Worm (Caenorhabditis elegans) whole organism, L2 larva: ENCODE measurements around the gene T23F6.2.

Source experiments
- C34F6.9 ChIP-seq: fragments of 150-350 bp; optimal IDR thresholded peaks from 2 replicates; lab custom pipeline; 2014; ENCODE audit warnings: missing biosample characterization, missing genetic modification characterization
- F13H6.1 ChIP-seq: sonication (generic microtip); optimal IDR thresholded peaks from 2 replicates; lab custom pipeline; 2016; ENCODE audit warnings: missing genetic modification characterization, missing compliant biosample characterization
- R02D3.7 ChIP-seq: fragments of 150-350 bp; optimal IDR thresholded peaks from 2 replicates; lab custom pipeline; 2014; ENCODE audit warnings: missing biosample characterization, missing genetic modification characterization
- Y55F3AM.14 ChIP-seq: fragments of 200-800 bp; sonication (Bioruptor generic); optimal IDR thresholded peaks from 2 replicates; lab custom pipeline; 2018; ENCODE audit warnings: mild to moderate bottlenecking, missing genetic modification characterization, missing compliant biosample characterization
- ZK546.5 ChIP-seq: sonication (generic microtip); optimal IDR thresholded peaks from 2 replicates; lab custom pipeline; 2017; ENCODE audit warnings: missing biosample characterization, missing genetic modification characterization
- alr-1 ChIP-seq: fragments of 150-350 bp; optimal IDR thresholded peaks from 2 replicates; lab custom pipeline; 2014; ENCODE audit warnings: missing biosample characterization, missing genetic modification characterization
- aly-2 ChIP-seq: fragments of 150-350 bp; optimal IDR thresholded peaks from 2 replicates; lab custom pipeline; 2014; ENCODE audit warnings: missing biosample characterization, missing genetic modification characterization
- ama-1 ChIP-seq: fragments of 150-350 bp; optimal IDR thresholded peaks from 2 replicates; lab custom pipeline; 2018; ENCODE audit warnings: inconsistent platforms
- blmp-1 ChIP-seq: sonication (generic microtip); optimal IDR thresholded peaks from 2 replicates; lab custom pipeline; 2017; ENCODE audit warnings: missing genetic modification characterization, mild to moderate bottlenecking, missing compliant biosample characterization, antibody characterized with exemption, moderate library complexity; ENCODE audit not compliant: insufficient read depth
- ceh-16 ChIP-seq: fragments of 150-350 bp; optimal IDR thresholded peaks from 2 replicates; lab custom pipeline; 2014; ENCODE audit warnings: missing biosample characterization, missing genetic modification characterization
- ceh-82 ChIP-seq: fragments of 150-350 bp; optimal IDR thresholded peaks from 2 replicates; lab custom pipeline; 2014; ENCODE audit warnings: missing biosample characterization, missing genetic modification characterization
- crh-2 ChIP-seq: sonication (generic microtip); optimal IDR thresholded peaks from 2 replicates; lab custom pipeline; 2017; ENCODE audit warnings: missing biosample characterization, missing genetic modification characterization
- dmd-4 ChIP-seq: sonication (generic microtip); optimal IDR thresholded peaks from 2 replicates; lab custom pipeline; 2017; ENCODE audit warnings: missing biosample characterization, missing genetic modification characterization
- egl-27 ChIP-seq: sonication (generic microtip); optimal IDR thresholded peaks from 3 replicates; lab custom pipeline; 2017; ENCODE audit warnings: missing biosample characterization, missing genetic modification reagents, missing genetic modification characterization
- elt-1 ChIP-seq: fragments of 150-350 bp; optimal IDR thresholded peaks from 2 replicates; lab custom pipeline; 2014; ENCODE audit warnings: missing biosample characterization, missing genetic modification characterization
- elt-3 ChIP-seq: sonication (generic microtip); optimal IDR thresholded peaks from 2 replicates; lab custom pipeline; 2017; ENCODE audit warnings: missing biosample characterization, missing genetic modification characterization
- fos-1 ChIP-seq: fragments of 150-350 bp; optimal IDR thresholded peaks from 2 replicates; lab custom pipeline; 2014; ENCODE audit warnings: missing biosample characterization, missing genetic modification characterization
- gmeb-1 ChIP-seq: fragments of 150-350 bp; optimal IDR thresholded peaks from 2 replicates; lab custom pipeline; 2014; ENCODE audit warnings: missing biosample characterization, missing genetic modification characterization
- lin-13 ChIP-seq: fragments of 150-350 bp; optimal IDR thresholded peaks from 2 replicates; lab custom pipeline; 2014; ENCODE audit warnings: missing biosample characterization, missing genetic modification reagents, missing genetic modification characterization
- lin-39 ChIP-seq: fragments of 150-350 bp; optimal IDR thresholded peaks from 2 replicates; lab custom pipeline; 2014; ENCODE audit warnings: missing biosample characterization, missing genetic modification reagents, missing genetic modification characterization
- lsy-2 ChIP-seq, 2 experiments: fragments of 150-350 bp in 1 of 2; sonication (generic microtip) in 1 of 2; optimal IDR thresholded peaks; 2 replicates each; lab custom pipeline; 2014 to 2017; ENCODE audit warnings: missing biosample characterization in 2 of 2, missing genetic modification characterization in 2 of 2
- mab-5 ChIP-seq: fragments of 150-350 bp; optimal IDR thresholded peaks from 2 replicates; lab custom pipeline; 2014; ENCODE audit warnings: missing biosample characterization, missing genetic modification characterization
- mbf-1 ChIP-seq: sonication (generic microtip); optimal IDR thresholded peaks from 2 replicates; lab custom pipeline; 2017; ENCODE audit warnings: missing biosample characterization, missing genetic modification characterization
- mdl-1 ChIP-seq, 2 experiments: fragments of 150-350 bp in 1 of 2; sonication (generic microtip) in 1 of 2; optimal IDR thresholded peaks; 2 replicates each; lab custom pipeline; 2017; ENCODE audit warnings: missing biosample characterization in 2 of 2, missing genetic modification characterization in 2 of 2
- nhr-10 ChIP-seq: sonication (generic microtip); optimal IDR thresholded peaks from 2 replicates; lab custom pipeline; 2017; ENCODE audit warnings: missing biosample characterization, missing genetic modification characterization
- nhr-11 ChIP-seq: fragments of 150-350 bp; optimal IDR thresholded peaks from 2 replicates; lab custom pipeline; 2014; ENCODE audit warnings: missing biosample characterization, missing genetic modification characterization
- nhr-12 ChIP-seq: fragments of 150-350 bp; optimal IDR thresholded peaks from 2 replicates; lab custom pipeline; 2014; ENCODE audit warnings: missing biosample characterization, missing genetic modification characterization
- nhr-129 ChIP-seq: fragments of 150-350 bp; optimal IDR thresholded peaks from 2 replicates; lab custom pipeline; 2014; ENCODE audit warnings: missing biosample characterization, missing genetic modification characterization
- nhr-21 ChIP-seq: fragments of 150-350 bp; optimal IDR thresholded peaks from 2 replicates; lab custom pipeline; 2014; ENCODE audit warnings: missing biosample characterization, missing genetic modification characterization
- nhr-23 ChIP-seq: fragments of 150-350 bp; optimal IDR thresholded peaks from 2 replicates; lab custom pipeline; 2014; ENCODE audit warnings: missing biosample characterization, missing genetic modification reagents, missing genetic modification characterization
- nhr-237 ChIP-seq: fragments of 150-350 bp; optimal IDR thresholded peaks from 2 replicates; lab custom pipeline; 2014; ENCODE audit warnings: missing biosample characterization, missing genetic modification characterization
- nhr-25 ChIP-seq: fragments of 150-350 bp; sonication (generic microtip); optimal IDR thresholded peaks from 3 replicates; lab custom pipeline; 2014; ENCODE audit warnings: missing biosample characterization, missing genetic modification characterization
- nhr-6 ChIP-seq: fragments of 150-350 bp; optimal IDR thresholded peaks from 2 replicates; lab custom pipeline; 2014; ENCODE audit warnings: missing biosample characterization, missing genetic modification characterization
- nhr-77 ChIP-seq: fragments of 150-350 bp; optimal IDR thresholded peaks from 2 replicates; lab custom pipeline; 2014; ENCODE audit warnings: missing biosample characterization, missing genetic modification characterization
- peb-1 ChIP-seq: fragments of 150-350 bp; optimal IDR thresholded peaks from 2 replicates; lab custom pipeline; 2014; ENCODE audit warnings: missing biosample characterization, missing genetic modification characterization
- sem-4 ChIP-seq: fragments of 150-350 bp; optimal IDR thresholded peaks from 2 replicates; lab custom pipeline; 2014; ENCODE audit warnings: missing biosample characterization, missing genetic modification reagents, missing genetic modification characterization
- skn-1 ChIP-seq: sonication (generic microtip); optimal IDR thresholded peaks from 2 replicates; lab custom pipeline; 2017; ENCODE audit warnings: missing biosample characterization, missing genetic modification characterization
- sma-3 ChIP-seq: sonication (generic microtip); optimal IDR thresholded peaks from 2 replicates; lab custom pipeline; 2016; ENCODE audit warnings: missing genetic modification reagents, missing genetic modification characterization, missing compliant biosample characterization
- snpc-4 ChIP-seq: fragments of 150-350 bp; optimal IDR thresholded peaks from 2 replicates; lab custom pipeline; 2014; ENCODE audit warnings: missing biosample characterization, missing genetic modification characterization
- unc-39 ChIP-seq: fragments of 150-350 bp; optimal IDR thresholded peaks from 2 replicates; lab custom pipeline; 2014; ENCODE audit warnings: missing biosample characterization, missing genetic modification characterization
- unc-55 ChIP-seq: fragments of 150-350 bp; sonication (generic microtip); optimal IDR thresholded peaks from 3 replicates; lab custom pipeline; 2014; ENCODE audit warnings: missing biosample characterization, missing genetic modification reagents, missing genetic modification characterization
- unc-62 ChIP-seq: fragments of 150-350 bp; optimal IDR thresholded peaks from 2 replicates; lab custom pipeline; 2014; ENCODE audit warnings: missing biosample characterization, missing genetic modification reagents, missing genetic modification characterization
- zag-1 ChIP-seq: fragments of 150-350 bp; optimal IDR thresholded peaks from 2 replicates; lab custom pipeline; 2014; ENCODE audit warnings: missing biosample characterization, missing genetic modification characterization
- ztf-1 ChIP-seq: fragments of 200-800 bp; sonication (Bioruptor generic); conservative IDR thresholded peaks from 2 replicates; pipeline ENCODE4 v1.3.6; 2022; ENCODE audit warnings: missing genetic modification characterization, missing compliant biosample characterization
- ztf-11 ChIP-seq: sonication (generic microtip); optimal IDR thresholded peaks from 2 replicates; lab custom pipeline; 2017; ENCODE audit warnings: missing biosample characterization, missing genetic modification characterization
- ztf-4 ChIP-seq: fragments of 150-350 bp; optimal IDR thresholded peaks from 2 replicates; lab custom pipeline; 2014; ENCODE audit warnings: missing biosample characterization, missing genetic modification characterization

The T23F6.2 gene

ce11 chrIV:12715947-12716382 lies 5.2 kb upstream of the T23F6.2 start (continued):
- TF ChIP-seq ztf-4 (tag; lab: Kevin White, UChicago) (no peak), nhr-23 (tag; lab: Kevin White, UChicago) (no peak), skn-1 (tag; lab: Kevin White, UChicago) (peak; percentile 38), nhr-77 (no peak), ceh-16 (tag; lab: Kevin White, UChicago) (no peak)

- TF ChIP-seq elt-3 (tag; lab: Kevin White, UChicago) (no peak), aly-2 (tag; lab: Kevin White, UChicago) (no peak), nhr-129 (tag; lab: Kevin White, UChicago) (no peak), nhr-237 (no peak), ceh-16 (tag; lab: Kevin White, UChicago) (no peak), lin-39 (tag; lab: Kevin White, UChicago) (no peak), nhr-21 (tag; lab: Kevin White, UChicago) (no peak), peb-1 (tag; lab: Kevin White, UChicago) (no peak), unc-55 (GFP tag; lab: Kevin White, UChicago) (no peak), F13H6.1 (tag; lab: Kevin White, UChicago) (no peak), nhr-12 (no peak), alr-1 (no peak), sem-4 (no peak), nhr-11 (tag; lab: Kevin White, UChicago) (no peak)
Measured at ce11 chrIV:12717531-12717930, 3.6 kb upstream of the T23F6.2 start, which contains the start of gene C27D8.1. Gene C27D8.1 (plus strand): TSS chrIV:12717831.

ce11 chrIV:12719664-12720063 lies 1.5 kb upstream of the T23F6.2 start, which contains the start of gene idpp-7:
Gene idpp-7 (plus strand): TSS chrIV:12719964.
- TF ChIP-seq Y55F3AM.14 (no peak), peb-1 (tag; lab: Kevin White, UChicago) (no peak), ceh-82 (no peak)

ce11 chrIV:12724641-12725040 lies 3.5 kb downstream of the T23F6.2 start, which contains the start of the genes T23F6.3 and rbd-1:
Gene T23F6.3 (minus strand): TSS chrIV:12724760.
Gene rbd-1 (plus strand): TSS chrIV:12724986.
- TF ChIP-seq peb-1 (tag; lab: Kevin White, UChicago) (no peak), unc-39 (tag; lab: Kevin White, UChicago) (no peak), egl-27 (tag; lab: Kevin White, UChicago) (peak; percentile 86), nhr-237 (peak; percentile 80), unc-55 (GFP tag; lab: Kevin White, UChicago) (peak; percentile 95), lin-39 (tag; lab: Kevin White, UChicago) (no peak), nhr-129 (tag; lab: Kevin White, UChicago) (peak; percentile 89), skn-1 (tag; lab: Kevin White, UChicago) (no peak), nhr-25 (tag; lab: Kevin White, UChicago) (peak; percentile 83), lsy-2 (tag; optimal IDR thresholded peaks at IDR 0.05; lab: Kevin White, UChicago) (peak; percentile 86 to 93), nhr-12 (peak; percentile 24), nhr-11 (tag; lab: Kevin White, UChicago) (no peak), snpc-4 (peak; percentile 76), crh-2 (tag; lab: Kevin White, UChicago) (peak; percentile 90), ceh-82 (peak; percentile 72), blmp-1 (tag; lab: Kevin White, UChicago) (no peak), mab-5 (tag; lab: Kevin White, UChicago) (peak; percentile 84), nhr-77 (no peak), ztf-1 (no peak), fos-1 (tag; lab: Kevin White, UChicago) (peak; percentile 51), gmeb-1 (tag; lab: Kevin White, UChicago) (peak; percentile 100), nhr-6 (tag; lab: Kevin White, UChicago) (peak; percentile 78), Y55F3AM.14 (no peak), R02D3.7 (peak; percentile 98), zag-1 (tag; lab: Kevin White, UChicago) (peak; percentile 61), ceh-16 (tag; lab: Kevin White, UChicago) (no peak), dmd-4 (tag; lab: Kevin White, UChicago) (no peak), C34F6.9 (tag; lab: Kevin White, UChicago) (peak; percentile 87), unc-62 (GFP tag; lab: Kevin White, UChicago) (no peak), nhr-10 (tag; lab: Kevin White, UChicago) (no peak), lin-13 (GFP tag; lab: Kevin White, UChicago) (peak; percentile 89), elt-3 (tag; lab: Kevin White, UChicago) (no peak), nhr-23 (tag; lab: Kevin White, UChicago) (no peak), alr-1 (no peak), ZK546.5 (tag; lab: Kevin White, UChicago) (peak; percentile 35), ztf-11 (tag; lab: Kevin White, UChicago) (no peak), elt-1 (tag; lab: Kevin White, UChicago) (no peak), ama-1 (lab: Kevin White, UChicago) (no peak), nhr-21 (tag; lab: Kevin White, UChicago) (peak; percentile 83), F13H6.1 (tag; lab: Kevin White, UChicago) (peak; percentile 89), mbf-1 (tag; lab: Kevin White, UChicago) (no peak), sem-4 (peak; percentile 61), sma-3 (GFP tag; lab: Kevin White, UChicago) (peak; percentile 95), mdl-1 (tag; optimal IDR thresholded peaks at IDR 0.05; lab: Kevin White, UChicago) (peak in 1 of 2 experiments; percentile 27)
